Fruit fly (Drosophila melanogaster) whole organism, adult: ENCODE data around the gene CtIP.

Experiments
- CG12768 ChIP-seq: fragments of 200-800 bp; sonication (Bioruptor generic); optimal IDR thresholded peaks from 2 replicates; lab custom pipeline; 2017; ENCODE audit warnings: missing biosample characterization, missing genetic modification characterization, mild to moderate bottlenecking, moderate library complexity, missing genetic modification reagents
- bab1 ChIP-seq: fragments of 200-800 bp; sonication (Bioruptor generic); optimal IDR thresholded peaks from 3 replicates; lab custom pipeline; 2019; ENCODE audit warnings: missing biosample characterization, mild to moderate bottlenecking, missing genetic modification characterization, moderate library complexity
- cnc ChIP-seq, 2 experiments: fragments of >200 bp; optimal IDR thresholded peaks; 2 replicates each; lab custom pipeline; 2017
- kay ChIP-seq: fragments of 200-800 bp; sonication (Bioruptor generic); peaks from one replicate; lab custom pipeline; 2016; ENCODE audit warnings: missing biosample characterization, missing genetic modification characterization, borderline replicate concordance
- tj ChIP-seq: fragments of 200-800 bp; sonication (Bioruptor generic); optimal IDR thresholded peaks from 3 replicates; lab custom pipeline; 2017; ENCODE audit warnings: missing biosample characterization, mild to moderate bottlenecking, missing genetic modification characterization, moderate library complexity

- TF ChIP-seq bab1 (no peak), kay (GFP tag; lab: Kevin White, UChicago) (peak; percentile 50), CG12768 (GFP tag; lab: Kevin White, UChicago) (peak; percentile 32), cnc (optimal IDR thresholded peaks at IDR 0.05; lab: Kevin White, UChicago) (no peak), tj (no peak)
Measured at dm6 chr3L:20471499-20472313, 35.7 kb downstream of the CtIP start.
